Fruit fly (Drosophila melanogaster) whole organism, prepupa: ENCODE measurements around the gene CG2246.

ENCODE experiments used
- CG11762 ChIP-seq: fragments of 200-800 bp; sonication (Bioruptor generic); optimal IDR thresholded peaks from 3 replicates; lab custom pipeline; 2016; ENCODE audit warnings: missing biosample characterization, missing genetic modification characterization; ENCODE audit not compliant: insufficient read depth
- CG1621 ChIP-seq: fragments of 200-800 bp; sonication (Bioruptor generic); optimal IDR thresholded peaks from 3 replicates; lab custom pipeline; 2018; ENCODE audit warnings: missing biosample characterization, mild to moderate bottlenecking, missing genetic modification characterization
- CG16779 ChIP-seq: fragments of 200-800 bp; sonication (Bioruptor generic); optimal IDR thresholded peaks from 3 replicates; lab custom pipeline; 2017; ENCODE audit warnings: missing biosample characterization, mild to moderate bottlenecking, missing genetic modification characterization
- CG3032 ChIP-seq: fragments of 200-800 bp; optimal IDR thresholded peaks from 2 replicates; lab custom pipeline; 2019; ENCODE audit warnings: missing biosample characterization, mild to moderate bottlenecking, missing genetic modification characterization, moderate library complexity
- CG31627 ChIP-seq: fragments of 200-800 bp; sonication (Bioruptor generic); optimal IDR thresholded peaks from 3 replicates; lab custom pipeline; 2016; ENCODE audit warnings: missing biosample characterization, missing genetic modification characterization
- CG32006 ChIP-seq: fragments of 200-800 bp; sonication (Bioruptor generic); optimal IDR thresholded peaks from 3 replicates; lab custom pipeline; 2017; ENCODE audit warnings: missing biosample characterization, mild to moderate bottlenecking, missing genetic modification characterization
- CG34406 ChIP-seq: fragments of 200-800 bp; sonication (Bioruptor generic); optimal IDR thresholded peaks from 3 replicates; lab custom pipeline; 2016; ENCODE audit warnings: missing biosample characterization, missing genetic modification characterization
- CG3919 ChIP-seq: fragments of 200-800 bp; sonication (Bioruptor generic); optimal IDR thresholded peaks from 3 replicates; lab custom pipeline; 2016; ENCODE audit warnings: missing biosample characterization, missing genetic modification characterization
- CG4318 ChIP-seq: fragments of 200-800 bp; sonication (Bioruptor generic); optimal IDR thresholded peaks from 3 replicates; lab custom pipeline; 2017; ENCODE audit warnings: missing biosample characterization, mild to moderate bottlenecking, missing genetic modification characterization
- CG6792 ChIP-seq: fragments of 200-800 bp; sonication (Bioruptor generic); optimal IDR thresholded peaks from 3 replicates; lab custom pipeline; 2016; ENCODE audit warnings: missing biosample characterization, missing genetic modification characterization
- CG6808 ChIP-seq: fragments of 200-800 bp; sonication (Bioruptor generic); optimal IDR thresholded peaks from 3 replicates; lab custom pipeline; 2017; ENCODE audit warnings: missing biosample characterization, missing genetic modification characterization, mild to moderate bottlenecking, moderate library complexity, missing genetic modification reagents
- CG6854 ChIP-seq: fragments of 200-800 bp; sonication (Bioruptor generic); optimal IDR thresholded peaks from 2 replicates; lab custom pipeline; 2017; ENCODE audit warnings: missing biosample characterization, mild to moderate bottlenecking, missing genetic modification characterization
- CG7368 ChIP-seq: fragments of 200-800 bp; sonication (Bioruptor generic); optimal IDR thresholded peaks from 3 replicates; lab custom pipeline; 2016; ENCODE audit warnings: missing biosample characterization, missing genetic modification characterization
- CG8119 ChIP-seq: fragments of 200-800 bp; sonication (Bioruptor generic); IDR thresholded peaks from 3 replicates; pipeline ENCODE4 v1.3.6; 2022; ENCODE audit warnings: missing biosample characterization, missing genetic modification characterization
- CG8632 ChIP-seq: fragments of 200-800 bp; sonication (Bioruptor generic); optimal IDR thresholded peaks from 3 replicates; lab custom pipeline; 2016; ENCODE audit warnings: missing biosample characterization, missing genetic modification characterization
- Eip78C ChIP-seq: fragments of 200-800 bp; sonication (Bioruptor generic); peaks from one replicate; lab custom pipeline; 2016; ENCODE audit warnings: missing biosample characterization, missing genetic modification characterization
- Ets21C ChIP-seq: fragments of 200-800 bp; sonication (Bioruptor generic); optimal IDR thresholded peaks from 3 replicates; lab custom pipeline; 2016; ENCODE audit warnings: missing biosample characterization, missing genetic modification characterization
- Ets96B ChIP-seq: fragments of 200-800 bp; optimal IDR thresholded peaks from 2 replicates; lab custom pipeline; 2019; ENCODE audit warnings: missing biosample characterization, mild to moderate bottlenecking, missing genetic modification characterization, moderate library complexity
- Gug ChIP-seq: fragments of 200-800 bp; sonication (Bioruptor generic); IDR thresholded peaks from 2 replicates; pipeline ENCODE4 v1.3.6; 2022; ENCODE audit warnings: missing biosample characterization, missing genetic modification characterization
- Hr38 ChIP-seq: sonication (Bioruptor generic); optimal IDR thresholded peaks from 2 replicates; lab custom pipeline; 2016; ENCODE audit warnings: missing biosample characterization, missing genetic modification characterization
- Hr39 ChIP-seq: fragments of 200-800 bp; sonication (Bioruptor generic); optimal IDR thresholded peaks from 2 replicates; lab custom pipeline; 2016; ENCODE audit warnings: missing biosample characterization, missing genetic modification characterization
- OdsH ChIP-seq: fragments of 200-800 bp; sonication (Bioruptor generic); optimal IDR thresholded peaks from 3 replicates; lab custom pipeline; 2016; ENCODE audit warnings: missing biosample characterization, missing genetic modification characterization
- Sox14 ChIP-seq: fragments of 200-800 bp; sonication (Bioruptor generic); optimal IDR thresholded peaks from 3 replicates; lab custom pipeline; 2016; ENCODE audit warnings: missing biosample characterization, missing genetic modification characterization
- Sox15 ChIP-seq: fragments of 200-800 bp; sonication (Bioruptor generic); optimal IDR thresholded peaks from 3 replicates; lab custom pipeline; 2016; ENCODE audit warnings: missing biosample characterization, missing genetic modification characterization
- acj6 ChIP-seq: fragments of 200-800 bp; sonication (Bioruptor generic); optimal IDR thresholded peaks from 3 replicates; lab custom pipeline; 2016; ENCODE audit warnings: missing biosample characterization, missing genetic modification characterization
- dac ChIP-seq: fragments of 200-800 bp; sonication (Bioruptor generic); optimal IDR thresholded peaks from 2 replicates; lab custom pipeline; 2017; ENCODE audit warnings: missing biosample characterization, mild to moderate bottlenecking, missing genetic modification characterization
- dsx ChIP-seq: fragments of 200-800 bp; optimal IDR thresholded peaks from 3 replicates; lab custom pipeline; 2019; ENCODE audit warnings: missing biosample characterization, mild to moderate bottlenecking, missing genetic modification characterization, moderate library complexity; ENCODE audit not compliant: poor library complexity, severe bottlenecking
- eg ChIP-seq: fragments of 200-800 bp; sonication (Bioruptor generic); IDR thresholded peaks from 3 replicates; pipeline ENCODE4 v1.3.6; 2022; ENCODE audit warnings: missing biosample characterization, missing genetic modification characterization
- esn ChIP-seq: fragments of 200-800 bp; sonication (Bioruptor generic); optimal IDR thresholded peaks from 2 replicates; lab custom pipeline; 2016; ENCODE audit warnings: missing biosample characterization, mild to moderate bottlenecking, missing genetic modification characterization, moderate library complexity
- fd59A ChIP-seq: fragments of 200-800 bp; sonication (Bioruptor generic); optimal IDR thresholded peaks from 2 replicates; lab custom pipeline; 2017; ENCODE audit warnings: missing biosample characterization, mild to moderate bottlenecking, missing genetic modification characterization, missing genetic modification reagents
- fd85E ChIP-seq: fragments of 200-800 bp; sonication (Bioruptor generic); optimal IDR thresholded peaks from 3 replicates; lab custom pipeline; 2016; ENCODE audit warnings: missing biosample characterization, missing genetic modification characterization
- fkh ChIP-seq: fragments of 200-800 bp; sonication (Bioruptor generic); optimal IDR thresholded peaks from 3 replicates; lab custom pipeline; 2017; ENCODE audit warnings: missing biosample characterization, mild to moderate bottlenecking, missing genetic modification characterization, moderate library complexity
- lz ChIP-seq: fragments of 200-800 bp; sonication (Bioruptor generic); optimal IDR thresholded peaks from 3 replicates; lab custom pipeline; 2016; ENCODE audit warnings: missing biosample characterization, missing genetic modification characterization
- pdm3 ChIP-seq: fragments of 200-800 bp; sonication (Bioruptor generic); optimal IDR thresholded peaks from 3 replicates; lab custom pipeline; 2016; ENCODE audit warnings: missing biosample characterization, missing genetic modification characterization
- ss ChIP-seq, 2 experiments: fragments of 200-800 bp; sonication (Bioruptor generic); optimal IDR thresholded peaks; 2 replicates in 1 of 2; 3 replicates in 1 of 2; lab custom pipeline; 2017 to 2018; ENCODE audit warnings: mild to moderate bottlenecking in 2 of 2, missing biosample characterization in 2 of 2, missing genetic modification characterization in 2 of 2, moderate library complexity in 1 of 2
- svp ChIP-seq: fragments of 200-800 bp; sonication (Bioruptor generic); peaks from one replicate; lab custom pipeline; 2016; ENCODE audit warnings: missing biosample characterization, missing genetic modification characterization
- topi ChIP-seq: fragments of 200-800 bp; sonication (Bioruptor generic); optimal IDR thresholded peaks from 3 replicates; lab custom pipeline; 2016; ENCODE audit warnings: missing biosample characterization, missing genetic modification characterization
- vri ChIP-seq: fragments of 200-800 bp; sonication (Bioruptor generic); optimal IDR thresholded peaks from 3 replicates; lab custom pipeline; 2016; ENCODE audit warnings: missing biosample characterization, mild to moderate bottlenecking, missing genetic modification characterization

Gene CG2246

DNA sequence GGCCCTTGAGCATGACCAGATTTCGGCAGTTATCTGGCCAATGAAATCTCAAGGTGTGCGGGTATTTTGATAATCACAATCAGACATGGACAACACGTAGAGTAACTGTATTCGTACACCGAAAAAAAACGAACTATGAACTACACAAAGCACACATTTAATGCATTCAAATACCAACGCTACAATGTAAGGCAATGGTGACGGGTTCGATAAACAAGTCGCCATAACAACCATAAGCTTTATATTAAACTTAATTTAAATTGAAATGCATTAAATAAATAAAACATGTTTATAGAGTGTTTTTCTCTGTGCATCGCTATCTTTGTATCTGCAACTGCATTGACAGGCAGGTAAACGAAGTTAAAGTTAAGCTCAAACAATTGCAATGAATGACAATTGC is 11.1 kb downstream of the CG2246 start (continued):
- TF ChIP-seq CG1621 (tag; lab: Kevin White, UChicago): no peak
- TF ChIP-seq Ets21C (GFP tag; lab: Kevin White, UChicago): no peak
- peak; percentile 17 for TF ChIP-seq CG3919 (GFP tag; lab: Kevin White, UChicago)
- no peak for TF ChIP-seq CG16779 (tag; lab: Kevin White, UChicago)
- TF ChIP-seq CG31627 (GFP tag; lab: Kevin White, UChicago): peak; percentile 20
- peak; percentile 40 for TF ChIP-seq OdsH (GFP tag; lab: Kevin White, UChicago)
- TF ChIP-seq dac (GFP tag; lab: Kevin White, UChicago): no peak
- TF ChIP-seq CG4318 (GFP tag; lab: Kevin White, UChicago): no peak
- TF ChIP-seq pdm3: no peak
- TF ChIP-seq Eip78C (GFP tag; lab: Kevin White, UChicago): peak; percentile 78
- TF ChIP-seq vri (GFP tag; lab: Kevin White, UChicago): no peak
- no peak for TF ChIP-seq fd85E (GFP tag; lab: Kevin White, UChicago)
- TF ChIP-seq CG7368 (GFP tag; lab: Kevin White, UChicago): no peak
- peak; percentile 19 for TF ChIP-seq CG8632 (GFP tag; lab: Kevin White, UChicago)
- no peak for TF ChIP-seq Gug (GFP tag; lab: Robert Waterston, UW)
- TF ChIP-seq, all 60 proteins: peak for 21

DNA sequence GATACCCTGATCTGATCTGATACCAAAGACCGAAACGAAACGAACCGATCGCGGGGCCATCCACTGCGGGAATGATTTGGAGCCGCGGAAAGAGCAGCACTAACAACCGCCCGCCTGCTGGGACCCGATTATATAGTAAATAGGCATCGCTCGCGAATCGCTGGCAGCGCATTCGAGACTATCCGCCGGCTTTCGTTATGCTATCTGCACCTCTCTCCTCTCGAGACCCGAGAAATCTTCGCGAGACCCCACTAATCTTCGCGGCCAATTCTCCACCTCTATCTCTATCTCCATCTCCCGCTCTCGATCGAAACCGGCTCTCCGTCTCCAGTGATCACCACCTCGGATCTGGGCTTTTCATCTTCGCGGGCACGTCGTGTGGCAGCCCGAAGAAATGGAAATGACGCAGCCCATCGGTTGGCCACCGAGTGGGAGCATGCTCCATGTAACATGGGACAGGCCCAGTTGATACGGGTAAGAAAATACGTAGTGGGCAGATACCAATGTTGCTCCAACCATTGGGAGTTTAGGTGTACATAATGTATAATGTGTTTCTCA is 14.0 kb downstream of the CG2246 start, which contains the start of gene CG9717:
Gene CG9717, minus strand, starts transcription at position 107 of the 558 bp plus-strand sequence.
- TF ChIP-seq CG3032 (tag; lab: Kevin White, UChicago) (no peak), svp (peak; percentile 84)

dm6 chr3R:30583542-30583941 is 17.7 kb downstream of the CG2246 start, which contains the start of gene Rpt6R:
TSS of gene Rpt6R (minus strand) at chr3R:30583697.
- TF ChIP-seq CG6808 (GFP tag; lab: Kevin White, UChicago) (no peak), fd85E (GFP tag; lab: Kevin White, UChicago) (no peak), CG6854 (GFP tag; lab: Kevin White, UChicago) (no peak), Hr38 (GFP tag; lab: Kevin White, UChicago) (no peak), CG3919 (GFP tag; lab: Kevin White, UChicago) (no peak), CG8119 (GFP tag; lab: Robert Waterston, UW) (no peak), CG32006 (GFP tag; lab: Kevin White, UChicago) (no peak), esn (GFP tag; lab: Kevin White, UChicago) (no peak), fd59A (GFP tag; lab: Kevin White, UChicago) (no peak), acj6 (GFP tag; lab: Kevin White, UChicago) (no peak), Hr39 (GFP tag; lab: Kevin White, UChicago) (no peak), CG4318 (GFP tag; lab: Kevin White, UChicago) (no peak), lz (no peak), CG6792 (no peak), Sox15 (GFP tag; lab: Kevin White, UChicago) (no peak), CG11762 (GFP tag; lab: Kevin White, UChicago) (no peak), pdm3 (no peak)

dm6 chr3R:30579129-30579528 is 22.2 kb downstream of the CG2246 start, which contains the start of gene CG9702:
TSS of gene CG9702 (plus strand) at chr3R:30579429.
- TF ChIP-seq fkh (GFP tag; lab: Kevin White, UChicago): peak; percentile 37
- no peak for TF ChIP-seq topi (GFP tag; lab: Kevin White, UChicago)
- TF ChIP-seq CG16779 (tag; lab: Kevin White, UChicago): no peak

dm6 chr3R:30570554-30571141 is 30.6 kb downstream of the CG2246 start:
- TF ChIP-seq lz (peak; percentile 93), fd59A (GFP tag; lab: Kevin White, UChicago) (peak; percentile 84), CG6792 (peak; percentile 92), Gug (GFP tag; lab: Robert Waterston, UW) (peak; percentile 83), fkh (GFP tag; lab: Kevin White, UChicago) (no peak), Eip78C (GFP tag; lab: Kevin White, UChicago) (peak; percentile 98), Ets96B (peak; percentile 90), svp (peak; percentile 96), ss (GFP tag; optimal IDR thresholded peaks at IDR 0.05; lab: Kevin White, UChicago) (peak; percentile 57 to 72), CG16779 (tag; lab: Kevin White, UChicago) (peak; percentile 78), Ets21C (GFP tag; lab: Kevin White, UChicago) (peak; percentile 88), eg (GFP tag; lab: Robert Waterston, UW) (no peak; the same call in none of the 3 replicates), CG6808 (GFP tag; lab: Kevin White, UChicago) (peak; percentile 85), CG34406 (GFP tag; lab: Kevin White, UChicago) (peak; percentile 88), Hr38 (GFP tag; lab: Kevin White, UChicago) (no peak), CG7368 (GFP tag; lab: Kevin White, UChicago) (peak; percentile 86), fd85E (GFP tag; lab: Kevin White, UChicago) (peak; percentile 69), CG4318 (GFP tag; lab: Kevin White, UChicago) (peak; percentile 82), dsx (GFP tag; lab: Kevin White, UChicago) (peak; percentile 85), CG3032 (tag; lab: Kevin White, UChicago) (peak; percentile 90), Sox14 (peak; percentile 92), CG8632 (GFP tag; lab: Kevin White, UChicago) (peak; percentile 89)
